Worm (Caenorhabditis elegans) whole organism, late embryonic: ENCODE measurements around the gene let-70.

ENCODE experiments used
- C38D4.7 ChIP-seq: fragments of 200-800 bp; sonication (Bioruptor generic); optimal IDR thresholded peaks from 2 replicates; lab custom pipeline; 2018; ENCODE audit warnings: mild to moderate bottlenecking, missing genetic modification characterization, moderate library complexity, missing compliant biosample characterization
- F13H6.1 ChIP-seq: sonication (generic microtip); optimal IDR thresholded peaks from 2 replicates; lab custom pipeline; 2016; ENCODE audit warnings: missing genetic modification characterization, missing compliant biosample characterization
- K02D7.2 ChIP-seq: sonication (generic microtip); optimal IDR thresholded peaks from 2 replicates; lab custom pipeline; 2017; ENCODE audit warnings: mild to moderate bottlenecking, missing genetic modification characterization, missing compliant biosample characterization
- T23F11.4 ChIP-seq: fragments of 200-800 bp; sonication (Bioruptor generic); optimal IDR thresholded peaks from 2 replicates; lab custom pipeline; 2018; ENCODE audit warnings: mild to moderate bottlenecking, missing genetic modification characterization, missing compliant biosample characterization
- ama-1 ChIP-seq: fragments of 150-350 bp; optimal IDR thresholded peaks from 2 replicates; lab custom pipeline; 2014
- ceh-14 ChIP-seq: sonication (generic microtip); optimal IDR thresholded peaks from 2 replicates; lab custom pipeline; 2016; ENCODE audit warnings: missing genotype, missing genetic modification characterization, missing compliant biosample characterization
- ceh-19 ChIP-seq: fragments of 200-800 bp; sonication (Bioruptor generic); optimal IDR thresholded peaks from 2 replicates; lab custom pipeline; 2018; ENCODE audit warnings: mild to moderate bottlenecking, missing genetic modification characterization, missing compliant biosample characterization
- ceh-2 ChIP-seq: sonication (generic microtip); optimal IDR thresholded peaks from 2 replicates; lab custom pipeline; 2016; ENCODE audit warnings: missing genotype, missing genetic modification characterization, missing compliant biosample characterization
- ceh-22 ChIP-seq: sonication (generic microtip); optimal IDR thresholded peaks from 2 replicates; lab custom pipeline; 2017; ENCODE audit warnings: missing biosample characterization, missing genetic modification characterization
- ceh-30 ChIP-seq: fragments of 150-350 bp; optimal IDR thresholded peaks from 2 replicates; lab custom pipeline; 2014; ENCODE audit warnings: missing biosample characterization, missing genetic modification characterization
- ceh-34 ChIP-seq: sonication (generic microtip); optimal IDR thresholded peaks from 2 replicates; lab custom pipeline; 2016; ENCODE audit warnings: mild to moderate bottlenecking, missing genetic modification characterization, missing compliant biosample characterization
- elt-2 ChIP-seq: sonication (generic microtip); optimal IDR thresholded peaks from 2 replicates; lab custom pipeline; 2016; ENCODE audit warnings: missing genetic modification reagents, missing genetic modification characterization, missing compliant biosample characterization
- eyg-1 ChIP-seq: sonication (generic microtip); optimal IDR thresholded peaks from 2 replicates; lab custom pipeline; 2016; ENCODE audit warnings: missing genotype, missing genetic modification characterization, missing compliant biosample characterization
- fax-1 ChIP-seq: sonication (generic microtip); optimal IDR thresholded peaks from 2 replicates; lab custom pipeline; 2016; ENCODE audit warnings: missing genotype, missing genetic modification characterization, missing compliant biosample characterization
- hlh-30 ChIP-seq: sonication (generic microtip); optimal IDR thresholded peaks from 2 replicates; lab custom pipeline; 2017; ENCODE audit warnings: antibody characterized with exemption, missing genetic modification characterization, missing compliant biosample characterization; ENCODE audit not compliant: insufficient read depth
- hlh-8 ChIP-seq: sonication (generic microtip); optimal IDR thresholded peaks from 2 replicates; lab custom pipeline; 2016; ENCODE audit warnings: missing genotype, missing genetic modification characterization, missing compliant biosample characterization
- lim-6 ChIP-seq: sonication (generic microtip); optimal IDR thresholded peaks from 2 replicates; lab custom pipeline; 2016; ENCODE audit warnings: missing genetic modification characterization, missing compliant biosample characterization
- madf-2 ChIP-seq: sonication (generic microtip); optimal IDR thresholded peaks from 2 replicates; lab custom pipeline; 2017; ENCODE audit warnings: missing genetic modification characterization, missing compliant biosample characterization
- nfya-1 ChIP-seq: sonication (generic microtip); optimal IDR thresholded peaks from 2 replicates; lab custom pipeline; 2017; ENCODE audit warnings: missing genetic modification characterization, mild to moderate bottlenecking, missing compliant biosample characterization, antibody characterized with exemption, moderate library complexity
- nhr-11 ChIP-seq: fragments of 150-350 bp; optimal IDR thresholded peaks from 2 replicates; lab custom pipeline; 2014; ENCODE audit warnings: missing biosample characterization, missing genetic modification characterization
- nhr-232 ChIP-seq: sonication (generic microtip); optimal IDR thresholded peaks from 2 replicates; lab custom pipeline; 2016; ENCODE audit warnings: missing genetic modification characterization, missing compliant biosample characterization
- pat-9 ChIP-seq: fragments of 200-800 bp; sonication (Bioruptor generic); optimal IDR thresholded peaks from 2 replicates; lab custom pipeline; 2018; ENCODE audit warnings: mild to moderate bottlenecking, missing genetic modification characterization, moderate library complexity, missing compliant biosample characterization
- pha-2 ChIP-seq: sonication (generic microtip); optimal IDR thresholded peaks from 2 replicates; lab custom pipeline; 2017; ENCODE audit warnings: mild to moderate bottlenecking, missing genetic modification characterization, missing compliant biosample characterization
- pha-4 ChIP-seq: fragments of 150-350 bp; optimal IDR thresholded peaks from 2 replicates; lab custom pipeline; 2018; ENCODE audit warnings: missing biosample characterization, missing genetic modification reagents, missing genetic modification characterization
- ref-2 ChIP-seq: sonication (generic microtip); optimal IDR thresholded peaks from 2 replicates; lab custom pipeline; 2016; ENCODE audit warnings: missing genetic modification characterization, missing compliant biosample characterization
- sdc-2 ChIP-seq: sonication (generic microtip); optimal IDR thresholded peaks from 2 replicates; lab custom pipeline; 2016; ENCODE audit warnings: missing genotype, missing genetic modification characterization, missing compliant biosample characterization
- sox-2 ChIP-seq: fragments of 200-800 bp; sonication (Bioruptor generic); IDR thresholded peaks from 2 replicates; pipeline ENCODE4 v1.3.6; 2022; ENCODE audit warnings: missing genetic modification reagents, missing genetic modification characterization, missing compliant biosample characterization
- sox-4 ChIP-seq: sonication (generic microtip); optimal IDR thresholded peaks from 2 replicates; lab custom pipeline; 2017; ENCODE audit warnings: mild to moderate bottlenecking, missing genetic modification characterization, inconsistent platforms, missing compliant biosample characterization
- syd-9 ChIP-seq: sonication (generic microtip); optimal IDR thresholded peaks from 2 replicates; lab custom pipeline; 2016; ENCODE audit warnings: mild to moderate bottlenecking, missing genetic modification characterization, moderate library complexity, missing compliant biosample characterization
- tbx-7 ChIP-seq: sonication (generic microtip); optimal IDR thresholded peaks from 2 replicates; lab custom pipeline; 2016; ENCODE audit warnings: missing genotype, missing genetic modification characterization, missing compliant biosample characterization
- unc-3 ChIP-seq, 2 experiments: fragments of 200-800 bp in 1 of 2; sonication (Bioruptor generic) in 1 of 2; sonication (generic microtip) in 1 of 2; conservative IDR thresholded peaks in 1 of 2; optimal IDR thresholded peaks in 1 of 2; 2 replicates each; pipeline versions ENCODE4 v1.3.6 to Lab custom; 2016 to 2022; ENCODE audit warnings: missing compliant biosample characterization in 2 of 2, missing genetic modification characterization in 2 of 2, missing genetic modification reagents in 1 of 2
- unc-42 ChIP-seq: sonication (generic microtip); optimal IDR thresholded peaks from 2 replicates; lab custom pipeline; 2016; ENCODE audit warnings: missing genotype, missing genetic modification characterization, missing compliant biosample characterization

let-70 gene

ce11 chrIV:11109771-11110170 lies 27.7 kb upstream of the let-70 start, which contains the start of gene pigk-1:
Gene pigk-1 (minus strand): TSS chrIV:11110018.
- TF ChIP-seq lim-6 (tag; lab: Kevin White, UChicago) = no peak
- no peak for TF ChIP-seq sox-2 (GFP tag; lab: Robert Waterston, UW)

- no peak for TF ChIP-seq pha-4
- TF ChIP-seq syd-9 (tag; lab: Kevin White, UChicago) = no peak
- no peak for TF ChIP-seq hlh-30 (tag; lab: Kevin White, UChicago)
- TF ChIP-seq ceh-14 (tag; lab: Kevin White, UChicago) = no peak
- TF ChIP-seq tbx-7 (tag; lab: Kevin White, UChicago) = no peak
Measured at ce11 chrIV:11105724-11106123, 23.7 kb upstream of the let-70 start, which contains the start of gene srlf-24. Gene srlf-24 (minus strand): TSS chrIV:11105824.

- no peak for TF ChIP-seq C38D4.7
- TF ChIP-seq nhr-11 = peak; percentile 79
Measured at ce11 chrIV:11103501-11103900, 21.4 kb upstream of the let-70 start.

ce11 chrIV:11102608-11103007 lies 20.6 kb upstream of the let-70 start, which contains the start of gene srlf-17:
Gene srlf-17 (minus strand): TSS chrIV:11102708.
- TF ChIP-seq F13H6.1 (tag; lab: Kevin White, UChicago) (no peak), ceh-19 (no peak), nhr-232 (tag; lab: Kevin White, UChicago) (no peak), unc-3 (GFP tag; conservative IDR thresholded peaks at IDR 0.05; lab: Robert Waterston, UW) (no peak), unc-3 (tag; optimal IDR thresholded peaks at IDR 0.05; lab: Kevin White, UChicago) (no peak), unc-42 (tag; lab: Kevin White, UChicago) (no peak), pha-4 (no peak), ama-1 (lab: Kevin White, UChicago) (no peak), ceh-2 (tag; lab: Kevin White, UChicago) (no peak)

ce11 chrIV:11101383-11101782 lies 19.3 kb upstream of the let-70 start, which contains the start of gene srlf-18:
Gene srlf-18 (minus strand): TSS chrIV:11101483.
- TF ChIP-seq T23F11.4 (GFP tag; lab: Kevin White, UChicago) (no peak), ref-2 (no peak), pha-2 (tag; lab: Kevin White, UChicago) (no peak)

- TF ChIP-seq nfya-1 (tag; lab: Kevin White, UChicago) = no peak
- no peak for TF ChIP-seq pha-2 (tag; lab: Kevin White, UChicago)
- no peak for TF ChIP-seq unc-3 (GFP tag; conservative IDR thresholded peaks at IDR 0.05; lab: Robert Waterston, UW)
- no peak for TF ChIP-seq unc-3 (tag; optimal IDR thresholded peaks at IDR 0.05; lab: Kevin White, UChicago)
- no peak for TF ChIP-seq ceh-22 (tag; lab: Kevin White, UChicago)
- TF ChIP-seq hlh-8 (tag; lab: Kevin White, UChicago) = no peak
- no peak for TF ChIP-seq elt-2 (tag; lab: Kevin White, UChicago)
- TF ChIP-seq tbx-7 (tag; lab: Kevin White, UChicago) = no peak
- TF ChIP-seq ceh-34 (tag; lab: Kevin White, UChicago) = no peak
- no peak for TF ChIP-seq syd-9 (tag; lab: Kevin White, UChicago)
- no peak for TF ChIP-seq ceh-30 (tag; lab: Kevin White, UChicago)
- no peak for TF ChIP-seq sdc-2 (tag; lab: Kevin White, UChicago)
- TF ChIP-seq sox-4 (tag; lab: Kevin White, UChicago) = no peak
- no peak for TF ChIP-seq pat-9 (tag; lab: Kevin White, UChicago)
- TF ChIP-seq madf-2 (tag; lab: Kevin White, UChicago) = no peak
- no peak for TF ChIP-seq K02D7.2
- TF ChIP-seq fax-1 (tag; lab: Kevin White, UChicago) = no peak
- no peak for TF ChIP-seq eyg-1 (tag; lab: Kevin White, UChicago)
- TF ChIP-seq ama-1 (lab: Kevin White, UChicago) = no peak
Measured at ce11 chrIV:11100271-11100670, 18.2 kb upstream of the let-70 start, which contains the start of gene str-3. Gene str-3 (minus strand): TSS chrIV:11100371.
